Worm (Caenorhabditis elegans) whole organism, young adult: ENCODE measurements around the gene H42K12.3.
A peak's percentile ranks its signal among the peaks of the same experiment; 100 is the strongest.

ENCODE experiments used
- B0035.1 ChIP-seq: sonication (generic microtip); optimal IDR thresholded peaks from 2 replicates; lab custom pipeline; 2016; ENCODE audit warnings: missing genetic modification characterization, mild to moderate bottlenecking, missing compliant biosample characterization, missing genotype, missing genetic modification reagents
- B0336.3 ChIP-seq: fragments of 200-800 bp; sonication (Bioruptor generic); IDR thresholded peaks from 2 replicates; pipeline ENCODE4 v1.3.6; 2022; ENCODE audit warnings: missing genetic modification characterization, missing compliant biosample characterization
- F49E8.2 ChIP-seq: sonication (generic microtip); optimal IDR thresholded peaks from 3 replicates; lab custom pipeline; 2017; ENCODE audit warnings: missing genetic modification characterization, mild to moderate bottlenecking, missing compliant biosample characterization, antibody characterized with exemption, moderate library complexity; ENCODE audit not compliant: insufficient read depth
- K11D2.4 ChIP-seq: fragments of 200-800 bp; sonication (Bioruptor generic); IDR thresholded peaks from 2 replicates; pipeline ENCODE4 v1.3.6; 2022; ENCODE audit warnings: missing genetic modification reagents, missing genetic modification characterization, missing compliant biosample characterization
- K12H6.12 ChIP-seq: fragments of 200-800 bp; sonication (Bioruptor generic); optimal IDR thresholded peaks from 2 replicates; lab custom pipeline; 2018; ENCODE audit warnings: mild to moderate bottlenecking, missing genetic modification characterization, missing compliant biosample characterization
- Y67H2A.10 ChIP-seq: fragments of 200-800 bp; sonication (Bioruptor generic); conservative IDR thresholded peaks from 2 replicates; pipeline ENCODE4 v1.3.6; 2022; ENCODE audit warnings: missing genetic modification reagents, missing genetic modification characterization, missing compliant biosample characterization
- ama-1 ChIP-seq, 3 experiments: fragments of 150-350 bp in 1 of 3; sonication (generic microtip) in 2 of 3; optimal IDR thresholded peaks; 2 replicates each; lab custom pipeline; 2014 to 2018; ENCODE audit warnings: missing biosample characterization in 2 of 3, missing genetic modification characterization in 2 of 3, missing genetic modification reagents in 2 of 3
- aptf-2 ChIP-seq: fragments of 200-800 bp; sonication (Bioruptor generic); conservative IDR thresholded peaks from 2 replicates; pipeline ENCODE4 v1.3.6; 2022; ENCODE audit warnings: missing genetic modification reagents, missing genetic modification characterization, missing compliant biosample characterization
- aptf-3 ChIP-seq: fragments of 200-800 bp; sonication (Bioruptor generic); IDR thresholded peaks from 2 replicates; pipeline ENCODE4 v1.3.6; 2022; ENCODE audit warnings: missing genetic modification characterization, missing compliant biosample characterization
- ccch-3 ChIP-seq: fragments of 200-800 bp; sonication (Bioruptor generic); optimal IDR thresholded peaks from 2 replicates; lab custom pipeline; 2018; ENCODE audit warnings: mild to moderate bottlenecking, missing genetic modification characterization, missing compliant biosample characterization
- cebp-1 ChIP-seq, 2 experiments: fragments of 200-800 bp in 1 of 2; sonication (Bioruptor generic) in 1 of 2; sonication (generic microtip) in 1 of 2; IDR thresholded peaks in 1 of 2; optimal IDR thresholded peaks in 1 of 2; 2 replicates each; pipeline versions ENCODE4 v1.3.6 to Lab custom; 2017 to 2022; ENCODE audit warnings: missing compliant biosample characterization in 2 of 2, missing genetic modification characterization in 2 of 2, mild to moderate bottlenecking in 1 of 2, missing genetic modification reagents in 1 of 2, moderate library complexity in 1 of 2
- ceh-79 ChIP-seq: sonication (generic microtip); optimal IDR thresholded peaks from 2 replicates; lab custom pipeline; 2017; ENCODE audit warnings: mild to moderate bottlenecking, missing genetic modification characterization, missing compliant biosample characterization
- dpff-1 ChIP-seq: sonication (generic microtip); optimal IDR thresholded peaks from 2 replicates; lab custom pipeline; 2017; ENCODE audit warnings: mild to moderate bottlenecking, missing genetic modification characterization, missing compliant biosample characterization
- egl-18 ChIP-seq: fragments of 200-800 bp; sonication (Bioruptor generic); IDR thresholded peaks from 2 replicates; pipeline ENCODE4 v1.3.6; 2022; ENCODE audit warnings: missing genetic modification reagents, missing genetic modification characterization, missing compliant biosample characterization
- egl-44 ChIP-seq: fragments of 200-800 bp; sonication (Bioruptor generic); IDR thresholded peaks from 2 replicates; pipeline ENCODE4 v1.3.6; 2022; ENCODE audit warnings: missing genetic modification reagents, missing genetic modification characterization, missing compliant biosample characterization
- ets-4 ChIP-seq: fragments of 200-800 bp; sonication (Bioruptor generic); optimal IDR thresholded peaks from 2 replicates; lab custom pipeline; 2018; ENCODE audit warnings: mild to moderate bottlenecking, missing genetic modification characterization, missing compliant biosample characterization
- fkh-3 ChIP-seq: sonication (generic microtip); optimal IDR thresholded peaks from 2 replicates; lab custom pipeline; 2016; ENCODE audit warnings: mild to moderate bottlenecking, missing genetic modification characterization, missing compliant biosample characterization
- gei-17 ChIP-seq: fragments of 200-800 bp; sonication (Bioruptor generic); optimal IDR thresholded peaks from 2 replicates; lab custom pipeline; 2018; ENCODE audit warnings: mild to moderate bottlenecking, missing genetic modification characterization, missing compliant biosample characterization
- hlh-26 ChIP-seq: fragments of 200-800 bp; sonication (Bioruptor generic); conservative IDR thresholded peaks from 2 replicates; pipeline ENCODE4 v1.3.6; 2022; ENCODE audit warnings: missing genetic modification reagents, missing genetic modification characterization, missing compliant biosample characterization
- hmg-20 ChIP-seq: fragments of 200-800 bp; sonication (Bioruptor generic); IDR thresholded peaks from 2 replicates; pipeline ENCODE4 v1.3.6; 2022; ENCODE audit warnings: missing genetic modification reagents, missing genetic modification characterization, missing compliant biosample characterization
- lin-40 ChIP-seq: sonication (generic microtip); optimal IDR thresholded peaks from 2 replicates; lab custom pipeline; 2016; ENCODE audit warnings: missing genetic modification characterization, mild to moderate bottlenecking, missing compliant biosample characterization, missing genotype, missing genetic modification reagents
- lin-54 ChIP-seq: fragments of 200-800 bp; sonication (Bioruptor generic); optimal IDR thresholded peaks from 2 replicates; lab custom pipeline; 2018; ENCODE audit warnings: mild to moderate bottlenecking, missing genetic modification characterization, missing compliant biosample characterization
- lsl-1 ChIP-seq: fragments of 200-800 bp; sonication (Bioruptor generic); optimal IDR thresholded peaks from 2 replicates; lab custom pipeline; 2018; ENCODE audit warnings: mild to moderate bottlenecking, missing genetic modification characterization, moderate library complexity, missing compliant biosample characterization
- madf-8 ChIP-seq: fragments of 200-800 bp; sonication (Bioruptor generic); conservative IDR thresholded peaks from 2 replicates; pipeline ENCODE4 v1.3.6; 2022; ENCODE audit warnings: missing genetic modification reagents, missing genetic modification characterization, missing compliant biosample characterization
- mes-4 ChIP-seq: sonication (generic microtip); optimal IDR thresholded peaks from 2 replicates; lab custom pipeline; 2016; ENCODE audit warnings: missing genotype, missing genetic modification characterization, missing compliant biosample characterization
- nhr-179 ChIP-seq: sonication (generic microtip); optimal IDR thresholded peaks from 2 replicates; lab custom pipeline; 2016; ENCODE audit warnings: mild to moderate bottlenecking, missing genetic modification characterization, missing compliant biosample characterization
- nhr-90 ChIP-seq: sonication (generic microtip); optimal IDR thresholded peaks from 2 replicates; lab custom pipeline; 2016; ENCODE audit warnings: missing genotype, mild to moderate bottlenecking, missing genetic modification characterization, missing compliant biosample characterization
- pbrm-1 ChIP-seq: fragments of 200-800 bp; sonication (Bioruptor generic); IDR thresholded peaks from 2 replicates; pipeline ENCODE4 v1.3.6; 2022; ENCODE audit warnings: missing genetic modification reagents, missing genetic modification characterization, missing compliant biosample characterization
- pha-4 ChIP-seq: fragments of 150-350 bp; sonication (generic microtip); optimal IDR thresholded peaks from 2 replicates; lab custom pipeline; 2014; ENCODE audit warnings: missing biosample characterization, missing genetic modification reagents, missing genetic modification characterization
- repo-1 ChIP-seq: sonication (generic microtip); optimal IDR thresholded peaks from 2 replicates; lab custom pipeline; 2017; ENCODE audit warnings: mild to moderate bottlenecking, missing genetic modification characterization, missing compliant biosample characterization
- rpc-1 ChIP-seq, 2 experiments: fragments of 150-350 bp in 1 of 2; sonication (generic microtip) in 1 of 2; optimal IDR thresholded peaks; 2 replicates each; lab custom pipeline; 2014 to 2018; ENCODE audit warnings: missing biosample characterization in 1 of 2, missing genetic modification characterization in 1 of 2, missing genetic modification reagents in 1 of 2, missing genotype in 1 of 2
- snpc-1.1 ChIP-seq: sonication (generic microtip); optimal IDR thresholded peaks from 2 replicates; lab custom pipeline; 2017; ENCODE audit warnings: missing genetic modification characterization, mild to moderate bottlenecking, missing compliant biosample characterization, antibody characterized with exemption, moderate library complexity, missing genotype, missing genetic modification reagents; ENCODE audit not compliant: insufficient read depth
- snpc-1.3 ChIP-seq: sonication (generic microtip); optimal IDR thresholded peaks from 2 replicates; lab custom pipeline; 2017; ENCODE audit warnings: missing genetic modification characterization, mild to moderate bottlenecking, missing compliant biosample characterization, antibody characterized with exemption, moderate library complexity, missing genotype, missing genetic modification reagents; ENCODE audit not compliant: insufficient read depth
- snpc-3.4 ChIP-seq: sonication (generic microtip); optimal IDR thresholded peaks from 2 replicates; lab custom pipeline; 2017; ENCODE audit warnings: missing genetic modification characterization, mild to moderate bottlenecking, missing compliant biosample characterization, antibody characterized with exemption, moderate library complexity, missing genotype, missing genetic modification reagents
- snpc-4 ChIP-seq, 5 experiments: fragments of 150-350 bp in 1 of 5; sonication (generic microtip) in 4 of 5; optimal IDR thresholded peaks; 2 replicates each; lab custom pipeline; 2014 to 2018; ENCODE audit warnings: missing genetic modification characterization in 5 of 5, missing biosample characterization in 3 of 5, antibody characterized with exemption in 2 of 5, mild to moderate bottlenecking in 2 of 5, missing compliant biosample characterization in 2 of 5, missing genotype in 2 of 5, moderate library complexity in 2 of 5, missing genetic modification reagents in 1 of 5
- tbx-9 ChIP-seq: sonication (generic microtip); optimal IDR thresholded peaks from 2 replicates; lab custom pipeline; 2016; ENCODE audit warnings: borderline replicate concordance, missing genetic modification characterization, inconsistent platforms, missing compliant biosample characterization
- tlf-1 ChIP-seq: fragments of 200-800 bp; sonication (Bioruptor generic); optimal IDR thresholded peaks from 2 replicates; lab custom pipeline; 2018; ENCODE audit warnings: mild to moderate bottlenecking, missing genetic modification characterization, missing compliant biosample characterization
- unc-62 ChIP-seq: fragments of 150-350 bp; optimal IDR thresholded peaks from 2 replicates; lab custom pipeline; 2014; ENCODE audit warnings: missing biosample characterization, missing genetic modification reagents, missing genetic modification characterization
- ztf-28 ChIP-seq: fragments of 200-800 bp; sonication (Bioruptor generic); IDR thresholded peaks from 2 replicates; pipeline ENCODE4 v1.3.6; 2022; ENCODE audit warnings: missing genetic modification reagents, missing genetic modification characterization, missing compliant biosample characterization

Gene H42K12.3

DNA sequence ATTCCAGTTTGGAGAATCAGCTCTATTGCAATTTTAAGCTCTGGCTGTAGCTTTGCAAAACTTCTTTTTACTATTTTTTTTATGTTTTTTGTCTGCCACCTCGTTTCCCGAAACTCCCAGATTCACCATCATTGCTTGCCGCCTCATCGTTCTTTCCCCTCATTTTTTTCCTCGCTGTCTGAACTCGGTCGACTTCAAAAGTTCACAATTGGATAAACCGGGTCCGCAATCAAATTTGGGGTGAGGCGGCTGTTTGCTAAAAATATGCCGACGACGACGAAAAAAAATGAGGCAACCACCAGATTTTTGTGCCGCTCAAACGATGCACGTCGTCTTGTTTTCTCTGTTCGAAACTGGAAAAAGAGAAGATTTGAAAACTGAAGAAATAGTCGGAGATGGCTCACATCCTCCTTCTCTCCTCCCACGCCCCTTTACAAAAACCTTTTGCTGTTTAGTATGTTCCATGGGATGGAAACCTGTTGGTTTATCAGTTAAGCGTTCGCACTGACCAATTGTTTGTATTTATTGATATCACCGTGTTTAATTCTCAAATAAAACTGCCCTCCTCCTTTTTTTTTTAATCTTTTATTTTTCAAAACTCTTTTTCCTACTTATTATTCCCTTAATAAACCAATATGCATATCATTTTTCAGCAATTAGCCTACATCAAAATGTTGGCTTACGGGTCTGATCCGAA, 16.4 kb upstream of the H42K12.3 start, which contains the start of gene dop-4:
TSS of gene dop-4 (plus strand) at position 647 of the 697 bp plus-strand sequence.
- TF ChIP-seq snpc-1.1 (tag; lab: Kevin White, UChicago) (no peak), pha-4 (tag; lab: Kevin White, UChicago) (no peak), ztf-28 (no peak), aptf-3 (GFP tag; lab: Robert Waterston, UW) (no peak), aptf-2 (GFP tag; lab: Robert Waterston, UW) (no peak)
- TF ChIP-seq, all 124 proteins: peak for 0

DNA sequence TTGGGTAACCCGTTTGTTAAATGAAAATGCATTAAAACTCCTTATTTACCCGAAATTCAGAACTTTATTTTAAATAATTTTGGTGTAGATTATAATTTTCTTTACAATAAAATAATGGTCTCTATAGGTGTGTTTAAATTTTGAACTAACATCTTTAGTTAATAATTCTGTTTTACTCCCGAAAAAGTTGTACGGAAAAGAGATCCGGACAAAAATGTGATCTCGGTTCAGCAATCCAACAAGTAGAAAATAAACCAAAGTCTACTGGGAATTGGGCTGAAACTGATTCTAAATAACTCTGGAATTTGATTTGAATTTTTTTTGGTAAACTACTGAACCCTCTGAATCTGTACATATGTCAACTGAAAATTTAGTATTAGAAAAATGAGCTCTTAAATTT, 15.5 kb upstream of the H42K12.3 start:
- TF ChIP-seq mes-4 (tag; lab: Kevin White, UChicago) = no peak
- TF ChIP-seq B0336.3 (GFP tag; lab: Robert Waterston, UW) = no peak
- no peak for TF ChIP-seq lsl-1 (GFP tag; lab: Kevin White, UChicago)
- TF ChIP-seq B0035.1 (tag; lab: Kevin White, UChicago) = no peak
- TF ChIP-seq lin-54 (GFP tag; lab: Kevin White, UChicago) = no peak
- TF ChIP-seq hmg-20 (GFP tag; lab: Robert Waterston, UW) = no peak
- no peak for TF ChIP-seq K11D2.4
- no peak for TF ChIP-seq tbx-9
- TF ChIP-seq gei-17 (GFP tag; lab: Kevin White, UChicago) = no peak
- no peak for TF ChIP-seq snpc-4 (GFP tag; optimal IDR thresholded peaks at IDR 0.05; lab: Kevin White, UChicago)
- TF ChIP-seq snpc-4 (tag; optimal IDR thresholded peaks at IDR 0.05; lab: Kevin White, UChicago) = no peak
- no peak for TF ChIP-seq rpc-1 (optimal IDR thresholded peaks at IDR 0.05; lab: Kevin White, UChicago)
- TF ChIP-seq rpc-1 (tag; optimal IDR thresholded peaks at IDR 0.05; lab: Kevin White, UChicago) = no peak
- TF ChIP-seq, all 124 proteins: peak for 0

DNA sequence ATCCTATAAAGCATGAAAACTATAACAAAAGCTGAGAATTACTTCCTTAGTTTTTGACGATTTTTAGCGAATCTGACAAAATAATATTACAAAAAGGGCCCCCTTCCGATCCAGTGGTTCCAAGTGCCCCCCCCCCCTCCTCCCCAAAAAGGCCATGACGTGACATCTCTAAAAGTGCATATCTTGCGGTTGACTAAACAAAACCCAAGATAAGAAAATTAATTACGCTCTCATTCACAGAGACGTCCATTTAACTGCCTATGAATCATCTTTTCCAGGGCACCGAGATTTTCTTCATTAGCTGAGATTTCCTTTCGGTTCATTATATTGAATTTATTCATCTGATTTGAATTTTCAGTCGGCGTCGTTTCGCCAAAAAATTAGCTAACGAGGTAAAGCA, 11.3 kb upstream of the H42K12.3 start, which contains the start of gene inso-1:
TSS of gene inso-1 (plus strand) at position 301 of the 400 bp plus-strand sequence.
- no peak for TF ChIP-seq repo-1 (tag; lab: Kevin White, UChicago)
- TF ChIP-seq egl-18 (GFP tag; lab: Robert Waterston, UW) = no peak
- TF ChIP-seq ama-1 (optimal IDR thresholded peaks at IDR 0.05; lab: Kevin White, UChicago) = no peak
- TF ChIP-seq ama-1 (GFP tag; optimal IDR thresholded peaks at IDR 0.05; lab: Kevin White, UChicago) = no peak
- TF ChIP-seq snpc-4 (GFP tag; optimal IDR thresholded peaks at IDR 0.05; lab: Kevin White, UChicago) = no peak
- no peak for TF ChIP-seq snpc-4 (tag; optimal IDR thresholded peaks at IDR 0.05; lab: Kevin White, UChicago)

DNA sequence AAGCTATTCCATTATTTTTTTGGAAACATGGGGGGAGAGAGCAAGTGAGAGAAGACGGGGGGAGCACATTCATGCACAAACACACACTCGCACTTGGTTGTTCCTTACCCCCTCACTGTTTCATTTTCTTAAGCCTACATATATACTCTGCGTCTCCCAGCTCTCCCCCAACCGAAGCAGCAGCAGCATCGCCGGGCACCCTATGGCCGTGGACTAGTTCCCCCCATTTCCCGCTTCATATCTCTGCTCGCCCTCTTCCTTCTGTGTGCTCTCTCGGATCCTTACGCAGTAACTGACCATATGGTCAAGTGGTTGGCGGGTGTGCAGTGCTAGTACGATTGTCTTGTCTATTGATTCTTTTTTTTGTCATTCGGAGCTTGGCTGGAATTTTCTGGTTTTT, 8.9 kb upstream of the H42K12.3 start:
- TF ChIP-seq Y67H2A.10 (GFP tag; lab: Robert Waterston, UW) (no peak), snpc-1.3 (tag; lab: Kevin White, UChicago) (no peak), tbx-9 (no peak), F49E8.2 (tag; lab: Kevin White, UChicago) (no peak), hlh-26 (GFP tag; lab: Robert Waterston, UW) (no peak), egl-44 (GFP tag; lab: Robert Waterston, UW) (peak; percentile 71; the same call in 1 of the 2 replicates), fkh-3 (tag; lab: Kevin White, UChicago) (no peak), cebp-1 (GFP tag; IDR thresholded peaks at IDR 0.05; lab: Robert Waterston, UW) (peak; percentile 44; the same call in 1 of the 2 replicates), cebp-1 (tag; optimal IDR thresholded peaks at IDR 0.05; lab: Kevin White, UChicago) (peak; percentile 80), ccch-3 (GFP tag; lab: Kevin White, UChicago) (no peak), ceh-79 (no peak), snpc-3.4 (tag; lab: Kevin White, UChicago) (no peak), nhr-90 (tag; lab: Kevin White, UChicago) (peak; percentile 41), ets-4 (no peak), pbrm-1 (GFP tag; lab: Robert Waterston, UW) (0 out of 2 replicates have a peak, but pooled peaks have one; percentile 14), lin-40 (tag; lab: Kevin White, UChicago) (peak; percentile 42), tlf-1 (GFP tag; lab: Kevin White, UChicago) (no peak), madf-8 (GFP tag; lab: Robert Waterston, UW) (no peak), dpff-1 (no peak), K12H6.12 (tag; lab: Kevin White, UChicago) (peak; percentile 81), nhr-179 (tag; lab: Kevin White, UChicago) (no peak), ama-1 (optimal IDR thresholded peaks at IDR 0.05; lab: Kevin White, UChicago) (no peak), ama-1 (GFP tag; optimal IDR thresholded peaks at IDR 0.05; lab: Kevin White, UChicago) (no peak), unc-62 (GFP tag; lab: Kevin White, UChicago) (no peak)
